Fruit fly (Drosophila melanogaster) whole organism, embryonic: Measurements from ENCODE around the gene CG33654.

ENCODE experiments used
- Bdp1 ChIP-seq: fragments of 200-800 bp; sonication (Bioruptor generic); optimal IDR thresholded peaks from 3 replicates; lab custom pipeline; 2016; ENCODE audit warnings: missing biosample characterization, missing genetic modification characterization
- CG10209 ChIP-seq: fragments of 200-800 bp; sonication (Bioruptor generic); optimal IDR thresholded peaks from 3 replicates; lab custom pipeline; 2017; ENCODE audit warnings: missing biosample characterization, mild to moderate bottlenecking, missing genetic modification characterization, missing genetic modification reagents
- CG10267 ChIP-seq: fragments of 200-800 bp; sonication (Bioruptor generic); optimal IDR thresholded peaks from 2 replicates; lab custom pipeline; 2018; ENCODE audit warnings: missing biosample characterization, mild to moderate bottlenecking, missing genetic modification characterization, moderate library complexity
- CG11398 ChIP-seq: fragments of 200-800 bp; sonication (Bioruptor generic); optimal IDR thresholded peaks from 2 replicates; lab custom pipeline; 2016; ENCODE audit warnings: missing biosample characterization, missing genetic modification characterization
- CG11456 ChIP-seq: fragments of 200-800 bp; sonication (Bioruptor generic); IDR thresholded peaks from 3 replicates; pipeline ENCODE4 v1.3.6; 2022; ENCODE audit warnings: missing biosample characterization, missing genetic modification characterization
- CG12659 ChIP-seq: fragments of 200-800 bp; sonication (Bioruptor generic); optimal IDR thresholded peaks from 3 replicates; lab custom pipeline; 2017; ENCODE audit warnings: mild to moderate bottlenecking, missing biosample characterization, missing genetic modification reagents, missing genetic modification characterization
- CG12744 ChIP-seq: fragments of 200-800 bp; sonication (Bioruptor generic); optimal IDR thresholded peaks from 2 replicates; lab custom pipeline; 2016; ENCODE audit warnings: missing biosample characterization, missing genetic modification characterization
- CG12769 ChIP-seq: fragments of 200-800 bp; sonication (Bioruptor generic); optimal IDR thresholded peaks from 2 replicates; lab custom pipeline; 2019; ENCODE audit warnings: missing biosample characterization, mild to moderate bottlenecking, missing genetic modification characterization, moderate library complexity
- CG13296 ChIP-seq: fragments of 200-800 bp; sonication (Bioruptor generic); optimal IDR thresholded peaks from 3 replicates; lab custom pipeline; 2018; ENCODE audit warnings: missing biosample characterization, mild to moderate bottlenecking, missing genetic modification characterization
- CG13424 ChIP-seq: fragments of 200-800 bp; sonication (Bioruptor generic); optimal IDR thresholded peaks from 2 replicates; lab custom pipeline; 2019; ENCODE audit warnings: missing biosample characterization, mild to moderate bottlenecking, missing genetic modification characterization, moderate library complexity
- CG14710 ChIP-seq: fragments of 200-800 bp; sonication (Bioruptor generic); optimal IDR thresholded peaks from 3 replicates; lab custom pipeline; 2019; ENCODE audit warnings: missing biosample characterization, mild to moderate bottlenecking, missing genetic modification characterization, moderate library complexity
- CG15269 ChIP-seq: fragments of 200-800 bp; sonication (Bioruptor generic); optimal IDR thresholded peaks from 2 replicates; lab custom pipeline; 2018; ENCODE audit warnings: missing biosample characterization, mild to moderate bottlenecking, missing genetic modification characterization, moderate library complexity
- CG17568 ChIP-seq: fragments of 200-800 bp; sonication (Bioruptor generic); optimal IDR thresholded peaks from 2 replicates; lab custom pipeline; 2018; ENCODE audit warnings: missing biosample characterization, mild to moderate bottlenecking, missing genetic modification characterization, moderate library complexity
- CG2129 ChIP-seq: fragments of 200-800 bp; sonication (Bioruptor generic); IDR thresholded peaks from 2 replicates; pipeline ENCODE4 v1.3.6; 2022; ENCODE audit warnings: missing biosample characterization, missing genetic modification characterization; ENCODE audit not compliant: partially characterized antibody
- CG3407 ChIP-seq: fragments of 200-800 bp; sonication (Bioruptor generic); optimal IDR thresholded peaks from 2 replicates; lab custom pipeline; 2018; ENCODE audit warnings: missing biosample characterization, mild to moderate bottlenecking, missing genetic modification characterization
- CG3726 ChIP-seq: fragments of 200-800 bp; sonication (Bioruptor generic); IDR thresholded peaks from 3 replicates; pipeline ENCODE4, ENCODE4 v1.3.6; 2022; ENCODE audit warnings: missing biosample characterization, missing genetic modification characterization
- CG4404 ChIP-seq: fragments of 200-800 bp; sonication (Bioruptor generic); IDR thresholded peaks from 2 replicates; pipeline ENCODE4 v1.3.6; 2022; ENCODE audit warnings: missing biosample characterization, missing genetic modification characterization
- CG5953 ChIP-seq: fragments of 200-800 bp; sonication (Bioruptor generic); IDR thresholded peaks from 2 replicates; pipeline ENCODE4 v1.3.6; 2022; ENCODE audit warnings: missing biosample characterization, missing genetic modification characterization
- CG8388 ChIP-seq: fragments of 200-800 bp; sonication (Bioruptor generic); optimal IDR thresholded peaks from 2 replicates; lab custom pipeline; 2019; ENCODE audit warnings: missing biosample characterization, mild to moderate bottlenecking, missing genetic modification characterization, moderate library complexity
- CG8924 ChIP-seq: fragments of 200-800 bp; optimal IDR thresholded peaks from 3 replicates; lab custom pipeline; 2019; ENCODE audit warnings: missing biosample characterization, mild to moderate bottlenecking, missing genetic modification characterization, moderate library complexity
- CG9876 ChIP-seq: fragments of 200-800 bp; sonication (Bioruptor generic); optimal IDR thresholded peaks from 2 replicates; lab custom pipeline; 2016; ENCODE audit warnings: missing biosample characterization, missing genetic modification characterization
- D19A ChIP-seq: fragments of 200-800 bp; optimal IDR thresholded peaks from 3 replicates; lab custom pipeline; 2019; ENCODE audit warnings: missing biosample characterization, mild to moderate bottlenecking, missing genetic modification characterization, moderate library complexity
- Dbx ChIP-seq: fragments of 200-800 bp; sonication (Bioruptor generic); IDR thresholded peaks from 3 replicates; pipeline ENCODE4 v1.3.6; 2022; ENCODE audit warnings: missing biosample characterization, missing genetic modification characterization
- Dek ChIP-seq: fragments of 200-800 bp; sonication (Bioruptor generic); optimal IDR thresholded peaks from 3 replicates; lab custom pipeline; 2019; ENCODE audit warnings: missing biosample characterization, mild to moderate bottlenecking, missing genetic modification characterization, moderate library complexity
- E2f2 ChIP-seq: fragments of 200-800 bp; sonication (Bioruptor generic); IDR thresholded peaks from 2 replicates; pipeline ENCODE4 v1.3.6; 2022; ENCODE audit warnings: missing biosample characterization, missing genetic modification characterization
- Fer1 ChIP-seq: fragments of 200-800 bp; sonication (Bioruptor generic); optimal IDR thresholded peaks from 2 replicates; lab custom pipeline; 2017; ENCODE audit warnings: missing biosample characterization, mild to moderate bottlenecking, missing genetic modification characterization
- Gsc ChIP-seq: fragments of 200-800 bp; sonication (Bioruptor generic); IDR thresholded peaks from 2 replicates; pipeline ENCODE4 v1.3.6; 2022; ENCODE audit warnings: missing biosample characterization, missing genetic modification characterization
- HLH54F ChIP-seq: fragments of 200-800 bp; sonication (Bioruptor generic); optimal IDR thresholded peaks from 3 replicates; lab custom pipeline; 2016; ENCODE audit warnings: missing biosample characterization, missing genetic modification characterization
- Hmx ChIP-seq: fragments of 200-800 bp; sonication (Bioruptor generic); optimal IDR thresholded peaks from 2 replicates; lab custom pipeline; 2016; ENCODE audit warnings: missing biosample characterization, missing genetic modification characterization
- Myb ChIP-seq: fragments of 200-800 bp; sonication (Bioruptor generic); optimal IDR thresholded peaks from 2 replicates; lab custom pipeline; 2016; ENCODE audit warnings: missing biosample characterization, missing genetic modification characterization
- NC2β ChIP-seq: fragments of 200-800 bp; sonication (Bioruptor generic); optimal IDR thresholded peaks from 2 replicates; lab custom pipeline; 2016; ENCODE audit warnings: missing biosample characterization, missing genetic modification characterization
- Xbp1 ChIP-seq: fragments of 200-800 bp; sonication (Bioruptor generic); optimal IDR thresholded peaks from 3 replicates; lab custom pipeline; 2016; ENCODE audit warnings: missing biosample characterization, mild to moderate bottlenecking, missing genetic modification characterization
- ato ChIP-seq: fragments of 200-800 bp; sonication (Bioruptor generic); IDR thresholded peaks from 2 replicates; pipeline ENCODE4 v1.3.6; 2022; ENCODE audit warnings: missing biosample characterization, missing genetic modification characterization; ENCODE audit not compliant: partially characterized antibody
- bsh ChIP-seq, 2 experiments: fragments of 200-800 bp; sonication (Bioruptor generic); optimal IDR thresholded peaks; 2 replicates each; lab custom pipeline; 2017 to 2018; ENCODE audit warnings: mild to moderate bottlenecking in 2 of 2, missing biosample characterization in 2 of 2, missing genetic modification characterization in 2 of 2, moderate library complexity in 1 of 2
- caup ChIP-seq: fragments of 200-800 bp; sonication (Bioruptor generic); optimal IDR thresholded peaks from 3 replicates; lab custom pipeline; 2017; ENCODE audit warnings: missing biosample characterization, mild to moderate bottlenecking, missing genetic modification characterization, moderate library complexity; ENCODE audit not compliant: severe bottlenecking
- chn ChIP-seq: fragments of 200-800 bp; sonication (Bioruptor generic); optimal IDR thresholded peaks from 2 replicates; lab custom pipeline; 2016; ENCODE audit warnings: missing biosample characterization, missing genetic modification characterization
- ci ChIP-seq: fragments of 200-800 bp; sonication (Bioruptor generic); IDR thresholded peaks from 3 replicates; pipeline ENCODE4 v1.3.6; 2022; ENCODE audit warnings: missing biosample characterization, missing genetic modification characterization
- hkb ChIP-seq, 2 experiments: fragments of 200-800 bp in 1 of 2; fragments of >200 bp in 1 of 2; sonication (Bioruptor generic) in 1 of 2; IDR thresholded peaks in 1 of 2; optimal IDR thresholded peaks in 1 of 2; 2 replicates each; pipeline versions ENCODE4 v1.3.6 to Lab custom; 2017 to 2022; ENCODE audit warnings: missing biosample characterization in 1 of 2, missing genetic modification characterization in 1 of 2
- jing ChIP-seq: fragments of 200-800 bp; sonication (Bioruptor generic); optimal IDR thresholded peaks from 2 replicates; lab custom pipeline; 2018; ENCODE audit warnings: missing biosample characterization, mild to moderate bottlenecking, missing genetic modification characterization
- knrl ChIP-seq: fragments of 200-800 bp; sonication (Bioruptor generic); IDR thresholded peaks from 3 replicates; pipeline ENCODE4 v1.3.6; 2022; ENCODE audit warnings: missing biosample characterization, missing genetic modification characterization; ENCODE audit not compliant: partially characterized antibody
- lbe ChIP-seq: fragments of 200-800 bp; sonication (Bioruptor generic); optimal IDR thresholded peaks from 2 replicates; lab custom pipeline; 2016; ENCODE audit warnings: missing biosample characterization, mild to moderate bottlenecking, missing genetic modification characterization
- lola ChIP-seq, 3 experiments: fragments of >200 bp in 2 of 3; fragments of 200-800 bp in 1 of 3; sonication (Bioruptor generic) in 1 of 3; optimal IDR thresholded peaks; 2 replicates each; lab custom pipeline; 2017 to 2019; ENCODE audit warnings: missing biosample characterization in 3 of 3, missing genetic modification characterization in 3 of 3, mild to moderate bottlenecking in 1 of 3, moderate library complexity in 1 of 3
- onecut ChIP-seq: fragments of 200-800 bp; sonication (Bioruptor generic); IDR thresholded peaks from 2 replicates; pipeline ENCODE4 v1.3.6; 2022; ENCODE audit warnings: missing biosample characterization, missing genetic modification characterization
- pho ChIP-seq: fragments of 200-800 bp; sonication (Bioruptor generic); optimal IDR thresholded peaks from 2 replicates; lab custom pipeline; 2016; ENCODE audit warnings: missing biosample characterization, missing genetic modification characterization
- phol ChIP-seq: fragments of 200-800 bp; sonication (Bioruptor generic); optimal IDR thresholded peaks from 3 replicates; lab custom pipeline; 2018; ENCODE audit warnings: missing biosample characterization, mild to moderate bottlenecking, missing genetic modification characterization, moderate library complexity
- pum ChIP-seq: fragments of 200-800 bp; sonication (Bioruptor generic); optimal IDR thresholded peaks from 2 replicates; lab custom pipeline; 2016; ENCODE audit warnings: missing biosample characterization, missing genetic modification characterization
- scrt ChIP-seq: fragments of 200-800 bp; sonication (Bioruptor generic); optimal IDR thresholded peaks from 2 replicates; lab custom pipeline; 2018; ENCODE audit warnings: missing biosample characterization, mild to moderate bottlenecking, missing genetic modification characterization, moderate library complexity
- sr ChIP-seq: fragments of 200-800 bp; sonication (Bioruptor generic); IDR thresholded peaks from 3 replicates; pipeline ENCODE4 v1.3.6; 2022; ENCODE audit warnings: missing biosample characterization, missing genetic modification characterization
- unc-4 ChIP-seq: fragments of 200-800 bp; sonication (Bioruptor generic); IDR thresholded peaks from 2 replicates; pipeline ENCODE4 v1.3.6; 2022; ENCODE audit warnings: missing biosample characterization, missing genetic modification characterization; ENCODE audit not compliant: partially characterized antibody

Gene CG33654

dm6 chr3R:9581089-9581520 is 1.9 kb downstream of the CG33654 start, which contains the start of gene CG8301 (continued):
- TF ChIP-seq CG17568: no peak
- peak; percentile 18; the same call in 1 of the 2 replicates for TF ChIP-seq onecut (GFP tag; lab: Robert Waterston, UW)
- peak; percentile 31 for TF ChIP-seq Dek (tag; lab: Kevin White, UChicago)
- no peak for TF ChIP-seq CG5953 (GFP tag; lab: Robert Waterston, UW)
- TF ChIP-seq CG3726 (GFP tag; lab: Robert Waterston, UW): no peak
- TF ChIP-seq CG13424: peak; percentile 53
- TF ChIP-seq CG12744 (GFP tag; lab: Kevin White, UChicago): peak; percentile 4
- peak; percentile 28 for TF ChIP-seq scrt
- peak; percentile 3 for TF ChIP-seq Myb (GFP tag; lab: Kevin White, UChicago)
- TF ChIP-seq CG8924 (tag; lab: Kevin White, UChicago): peak; percentile 31
- peak; percentile 10 for TF ChIP-seq pho (GFP tag; lab: Kevin White, UChicago)
- TF ChIP-seq caup (GFP tag; lab: Kevin White, UChicago): peak; percentile 6
- no peak for TF ChIP-seq CG8388 (GFP tag; lab: Kevin White, UChicago)
- no peak for TF ChIP-seq Gsc (GFP tag; lab: Robert Waterston, UW)
- TF ChIP-seq pum (GFP tag; lab: Kevin White, UChicago): no peak
- TF ChIP-seq CG3407: no peak
- TF ChIP-seq HLH54F: no peak
- TF ChIP-seq CG10209 (GFP tag; lab: Kevin White, UChicago): no peak
- TF ChIP-seq CG12769: peak; percentile 43
- no peak for TF ChIP-seq CG12659
- TF ChIP-seq bsh (GFP tag; optimal IDR thresholded peaks at IDR 0.05; lab: Kevin White, UChicago): peak in 1 of 2 experiments; percentile 15
- TF ChIP-seq CG10267 (tag; lab: Kevin White, UChicago): peak; percentile 12
- no peak for TF ChIP-seq CG14710 (tag; lab: Kevin White, UChicago)
- TF ChIP-seq CG13296 (GFP tag; lab: Kevin White, UChicago): no peak
- TF ChIP-seq D19A (tag; lab: Kevin White, UChicago): peak; percentile 22
- TF ChIP-seq lbe (GFP tag; lab: Kevin White, UChicago): no peak
- TF ChIP-seq CG11398 (GFP tag; lab: Kevin White, UChicago): no peak
- TF ChIP-seq hkb (optimal IDR thresholded peaks at IDR 0.05; lab: Kevin White, UChicago): no peak
- peak; percentile 70 for TF ChIP-seq hkb (GFP tag; IDR thresholded peaks at IDR 0.05; lab: Robert Waterston, UW)
- 0 out of 3 replicates have a peak, but pooled peaks have one; percentile 37 for TF ChIP-seq ci (GFP tag; lab: Robert Waterston, UW)
- 0 out of 2 replicates have a peak, but pooled peaks have one; percentile 20 for TF ChIP-seq unc-4 (GFP tag; lab: Robert Waterston, UW)
- no peak for TF ChIP-seq Bdp1 (GFP tag; lab: Kevin White, UChicago)
- TF ChIP-seq knrl (GFP tag; lab: Robert Waterston, UW): no peak
- peak; percentile 52 for TF ChIP-seq CG15269 (tag; lab: Kevin White, UChicago)
- TF ChIP-seq CG4404 (GFP tag; lab: Robert Waterston, UW): no peak
- TF ChIP-seq ato (GFP tag; lab: Robert Waterston, UW): no peak
- no peak for TF ChIP-seq lola (GFP tag; optimal IDR thresholded peaks at IDR 0.05; lab: Kevin White, UChicago)
- peak; percentile 86 for TF ChIP-seq sr
- TF ChIP-seq Fer1 (GFP tag; lab: Kevin White, UChicago): peak; percentile 72
- no peak for TF ChIP-seq CG2129 (GFP tag; lab: Robert Waterston, UW)
- TF ChIP-seq Xbp1 (GFP tag; lab: Kevin White, UChicago): peak; percentile 38
- no peak for TF ChIP-seq chn
- no peak for TF ChIP-seq CG9876 (GFP tag; lab: Kevin White, UChicago)
- peak; percentile 15; the same call in 1 of the 3 replicates for TF ChIP-seq Dbx (GFP tag; lab: Robert Waterston, UW)
- peak; percentile 28; the same call in 1 of the 2 replicates for TF ChIP-seq E2f2 (GFP tag; lab: Robert Waterston, UW)
- TF ChIP-seq phol (tag; lab: Kevin White, UChicago): no peak
- TF ChIP-seq CG11456 (GFP tag; lab: Robert Waterston, UW): no peak
- no peak for TF ChIP-seq jing
- no peak for TF ChIP-seq NC2β (GFP tag; lab: Kevin White, UChicago)
- no peak for TF ChIP-seq Hmx (GFP tag; lab: Kevin White, UChicago)
